Worm (Caenorhabditis elegans): ENCODE measurements around the gene vps-24.
A peak's percentile ranks its signal among the peaks of the same experiment; 100 is the strongest.

The vps-24 gene

ce11 chrII:4949380-4949950 lies 44.3 kb upstream of the vps-24 start, which contains the start of the genes try-1 and zyg-12:
TSS of gene try-1 (minus strand) at chrII:4949527.
TSS of gene zyg-12 (plus strand) at chrII:4949900.
- TF ChIP-seq lin-38 (GFP tag; IDR thresholded peaks at IDR 0.05) (peak; percentile 42; the same call in 1 of the 2 replicates), lir-3 (tag; optimal IDR thresholded peaks at IDR 0.05) (no peak)

DNA sequence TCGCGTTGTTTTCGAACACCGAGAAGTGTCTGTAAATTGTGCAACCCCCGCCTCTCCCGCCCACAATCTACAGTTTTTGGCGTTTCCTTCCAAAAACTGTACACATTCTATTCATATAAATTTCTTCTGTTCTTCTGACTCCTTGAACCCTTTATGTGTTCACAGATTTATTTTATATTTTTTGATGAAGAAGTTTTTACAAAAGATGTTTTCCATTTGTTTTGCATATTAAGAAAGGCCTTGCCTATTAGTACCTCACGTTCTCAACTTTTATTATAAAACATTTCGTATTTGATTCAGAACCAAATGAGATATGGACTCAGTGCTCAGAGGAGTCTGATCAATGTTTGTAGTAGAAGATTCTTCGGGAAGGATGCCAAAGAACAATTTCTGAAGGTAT lies 40.5 kb upstream of the vps-24 start, which contains the start of gene ndx-3:
Gene ndx-3, plus strand, starts transcription at position 301 of the 400 bp plus-strand sequence.
- TF ChIP-seq zag-1 (tag; optimal IDR thresholded peaks at IDR 0.05) (no peak), ceh-62 (tag; optimal IDR thresholded peaks at IDR 0.05) (no peak), F26F4.8 (GFP tag; conservative IDR thresholded peaks at IDR 0.05) (no peak), lin-39 (tag; optimal IDR thresholded peaks at IDR 0.05) (no peak), dpl-1 (GFP tag; optimal IDR thresholded peaks at IDR 0.05) (no peak)

DNA sequence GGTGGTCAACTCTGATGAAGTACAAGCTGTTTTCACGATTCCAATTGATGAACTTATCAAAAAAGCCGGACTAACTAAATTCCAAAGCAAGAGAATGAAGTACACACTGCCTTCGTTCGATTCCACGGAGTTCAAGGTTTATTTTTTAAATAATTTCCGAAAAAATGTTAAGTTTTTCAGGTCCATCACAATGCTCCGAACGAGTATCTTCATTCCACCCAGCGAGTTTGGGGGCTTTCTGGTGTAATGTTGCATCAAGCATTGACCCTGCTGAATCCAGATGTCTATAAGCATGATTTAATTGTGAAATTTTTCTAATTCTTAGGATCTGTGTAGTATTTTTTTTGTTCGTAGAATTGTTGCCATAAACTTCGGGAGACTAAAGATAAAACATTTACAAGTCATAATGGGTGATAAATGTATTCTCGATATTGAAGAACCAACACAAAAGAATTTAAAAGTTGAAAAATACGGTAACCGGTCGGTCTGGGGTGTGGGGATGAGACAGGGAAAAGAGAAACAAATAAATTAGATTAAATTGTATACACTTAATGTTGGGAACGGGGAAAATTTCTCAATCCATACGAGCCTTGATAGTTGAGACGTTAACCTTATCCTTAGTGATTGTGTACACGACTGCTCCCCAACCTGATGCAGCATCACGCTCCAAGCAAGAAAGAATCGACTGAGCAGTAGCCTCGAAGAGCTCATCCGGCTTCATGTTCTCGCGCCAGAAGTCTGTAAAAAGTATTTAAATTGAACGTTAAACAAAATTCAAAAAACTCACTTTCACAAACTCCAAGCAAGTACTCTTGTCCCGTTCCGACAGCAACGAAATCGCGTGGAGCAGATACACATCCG lies 39.5 kb upstream of the vps-24 start:
- TF ChIP-seq aha-1 (tag): peak; percentile 94
- no peak for TF ChIP-seq jun-1 (tag; optimal IDR thresholded peaks at IDR 0.05)
- TF ChIP-seq ces-1 (GFP tag; optimal IDR thresholded peaks at IDR 0.05): no peak
- TF ChIP-seq lsy-2 (tag; optimal IDR thresholded peaks at IDR 0.05): no peak
- no peak for TF ChIP-seq nhr-10 (tag; optimal IDR thresholded peaks at IDR 0.05)
- no peak for TF ChIP-seq nhr-42 (GFP tag; IDR thresholded peaks at IDR 0.05)
- TF ChIP-seq ZK546.5 (tag; optimal IDR thresholded peaks at IDR 0.05): no peak
- peak; percentile 54 for TF ChIP-seq lin-38 (GFP tag; IDR thresholded peaks at IDR 0.05)
- no peak for TF ChIP-seq daf-12 (tag; optimal IDR thresholded peaks at IDR 0.05)
- TF ChIP-seq unc-62 (GFP tag; optimal IDR thresholded peaks at IDR 0.05 in 1 of 2): peak in 1 of 2 experiments; percentile 62
- no peak for TF ChIP-seq unc-62 (tag; optimal IDR thresholded peaks at IDR 0.05)
- TF ChIP-seq tra-1 (GFP tag; IDR thresholded peaks at IDR 0.05): no peak
- no peak for TF ChIP-seq F26F4.8 (GFP tag; conservative IDR thresholded peaks at IDR 0.05)
- TF ChIP-seq dmd-8 (GFP tag; IDR thresholded peaks at IDR 0.05): no peak
- TF ChIP-seq snpc-1.2 (GFP tag; IDR thresholded peaks at IDR 0.05): peak; percentile 25; the same call in 1 of the 2 replicates
- no peak for TF ChIP-seq F10B5.3 (tag; optimal IDR thresholded peaks at IDR 0.05)
- no peak for TF ChIP-seq dpl-1 (GFP tag; optimal IDR thresholded peaks at IDR 0.05)
- TF ChIP-seq zfp-2 (tag; optimal IDR thresholded peaks at IDR 0.05): no peak

DNA sequence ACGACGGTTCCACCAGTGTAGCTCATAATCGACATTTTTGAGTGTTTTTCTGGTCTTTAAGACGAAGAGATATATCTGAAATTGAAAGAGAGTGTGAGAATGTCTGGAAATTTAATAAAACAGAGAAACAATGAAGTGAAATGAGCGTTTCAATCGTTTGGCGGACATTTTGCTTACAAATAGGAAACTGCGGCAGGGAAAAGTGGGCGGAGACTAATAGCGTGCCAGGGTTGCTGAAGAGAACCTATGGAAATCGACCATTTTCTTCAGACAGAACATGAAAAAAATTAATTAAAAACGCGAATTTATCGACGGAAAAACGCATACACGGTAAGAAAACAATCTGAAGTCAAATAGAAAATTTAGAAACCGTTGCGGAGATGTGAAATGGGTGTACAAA lies 38.4 kb upstream of the vps-24 start, which contains the start of gene pbs-3:
Gene pbs-3, minus strand, starts transcription at position 75 of the 400 bp plus-strand sequence.
- TF ChIP-seq nhr-25 (tag; optimal IDR thresholded peaks at IDR 0.05; ENCODE audit: borderline replicate concordance, insufficient read depth) (no peak), D1046.2 (GFP tag; IDR thresholded peaks at IDR 0.05) (no peak), ceh-44 (GFP tag; IDR thresholded peaks at IDR 0.05) (no peak), attf-4 (tag; optimal IDR thresholded peaks at IDR 0.05) (no peak), nhr-48 (tag; optimal IDR thresholded peaks at IDR 0.05) (no peak), zag-1 (tag; optimal IDR thresholded peaks at IDR 0.05) (no peak), tag-97 (GFP tag; IDR thresholded peaks at IDR 0.05) (no peak), saeg-2 (GFP tag; IDR thresholded peaks at IDR 0.05) (no peak), dmd-8 (GFP tag; IDR thresholded peaks at IDR 0.05) (no peak), zfp-3 (GFP tag; conservative IDR thresholded peaks at IDR 0.05) (no peak), ceh-32 (tag; optimal IDR thresholded peaks at IDR 0.05; ENCODE audit: poor library complexity) (no peak), egl-27 (tag; optimal IDR thresholded peaks at IDR 0.05) (no peak), Y5F2A.4 (GFP tag; optimal IDR thresholded peaks at IDR 0.05) (no peak), madf-5 (GFP tag; IDR thresholded peaks at IDR 0.05) (0 out of 4 replicates have a peak, but pooled peaks of 1 of the 2 experiments have one; percentile 46), daf-19 (GFP tag; conservative IDR thresholded peaks at IDR 0.05) (no peak), nhr-102 (tag; optimal IDR thresholded peaks at IDR 0.05) (no peak), nhr-77 (tag; optimal IDR thresholded peaks at IDR 0.05) (peak; percentile 73), php-3 (GFP tag; IDR thresholded peaks at IDR 0.05) (no peak), spr-1 (tag; optimal IDR thresholded peaks at IDR 0.05) (no peak), lin-1 (GFP tag; IDR thresholded peaks at IDR 0.05) (no peak), F44E2.7 (GFP tag; IDR thresholded peaks at IDR 0.05) (no peak), ceh-62 (tag; optimal IDR thresholded peaks at IDR 0.05) (no peak), mes-2 (tag; optimal IDR thresholded peaks at IDR 0.05; ENCODE audit: poor library complexity, severe bottlenecking) (peak; percentile 95), ztf-7 (tag; optimal IDR thresholded peaks at IDR 0.05) (no peak), pqm-1 (tag; optimal IDR thresholded peaks at IDR 0.05) (no peak)
